Fruit fly (Drosophila melanogaster) whole organism, embryonic: ENCODE data around the gene awd.
A peak's percentile ranks its signal among the peaks of the same experiment; 100 is the strongest.

Experiments
- Antp ChIP-seq: fragments of 200-800 bp; sonication (Bioruptor generic); optimal IDR thresholded peaks from 3 replicates; lab custom pipeline; 2016; ENCODE audit warnings: missing biosample characterization, missing genetic modification characterization
- BEAF-32 ChIP-seq: fragments of 200-800 bp; sonication (Bioruptor generic); optimal IDR thresholded peaks from 3 replicates; lab custom pipeline; 2017; ENCODE audit warnings: missing biosample characterization, missing genetic modification characterization, mild to moderate bottlenecking, moderate library complexity, missing genetic modification reagents
- C15 ChIP-seq: fragments of 200-800 bp; sonication (Bioruptor generic); IDR thresholded peaks from 3 replicates; pipeline ENCODE4 v1.3.6; 2022; ENCODE audit warnings: missing biosample characterization, missing genetic modification characterization
- CG10431 ChIP-seq: fragments of 200-800 bp; sonication (Bioruptor generic); optimal IDR thresholded peaks from 3 replicates; lab custom pipeline; 2018; ENCODE audit warnings: missing biosample characterization, mild to moderate bottlenecking, missing genetic modification characterization
- CG10462 ChIP-seq: fragments of 200-800 bp; sonication (Bioruptor generic); optimal IDR thresholded peaks from 2 replicates; lab custom pipeline; 2016; ENCODE audit warnings: missing biosample characterization, missing genetic modification characterization
- CG12219 ChIP-seq: fragments of 200-800 bp; sonication (Bioruptor generic); optimal IDR thresholded peaks from 3 replicates; lab custom pipeline; 2018; ENCODE audit warnings: missing biosample characterization, mild to moderate bottlenecking, missing genetic modification characterization
- CG12942 ChIP-seq: fragments of 200-800 bp; sonication (Bioruptor generic); optimal IDR thresholded peaks from 3 replicates; lab custom pipeline; 2016; ENCODE audit warnings: missing biosample characterization, missing genetic modification characterization
- CG13624 ChIP-seq: fragments of 200-800 bp; sonication (Bioruptor generic); optimal IDR thresholded peaks from 2 replicates; lab custom pipeline; 2016; ENCODE audit warnings: missing biosample characterization, missing genetic modification characterization
- CG14014 ChIP-seq: fragments of 200-800 bp; sonication (Bioruptor generic); IDR thresholded peaks from 2 replicates; pipeline ENCODE4 v1.3.6; 2022; ENCODE audit warnings: missing biosample characterization, missing genetic modification characterization
- CG15011 ChIP-seq: fragments of 200-800 bp; sonication (Bioruptor generic); optimal IDR thresholded peaks from 3 replicates; lab custom pipeline; 2018; ENCODE audit warnings: missing biosample characterization, mild to moderate bottlenecking, missing genetic modification characterization
- CG15514 ChIP-seq: fragments of 200-800 bp; sonication (Bioruptor generic); optimal IDR thresholded peaks from 3 replicates; lab custom pipeline; 2017; ENCODE audit warnings: missing biosample characterization, missing genetic modification characterization, mild to moderate bottlenecking, moderate library complexity, missing genetic modification reagents
- CG17361 ChIP-seq: fragments of 200-800 bp; sonication (Bioruptor generic); IDR thresholded peaks from 3 replicates; pipeline ENCODE4 v1.3.6; 2022; ENCODE audit warnings: missing biosample characterization, missing genetic modification characterization
- CG2199 ChIP-seq: fragments of 200-800 bp; sonication (Bioruptor generic); IDR thresholded peaks from 3 replicates; pipeline ENCODE4 v1.3.6; 2022; ENCODE audit warnings: missing biosample characterization, missing genetic modification characterization
- CG30020 ChIP-seq: fragments of 200-800 bp; optimal IDR thresholded peaks from 2 replicates; lab custom pipeline; 2019; ENCODE audit warnings: missing biosample characterization, mild to moderate bottlenecking, missing genetic modification characterization, moderate library complexity
- CG31365 ChIP-seq: fragments of 200-800 bp; sonication (Bioruptor generic); optimal IDR thresholded peaks from 2 replicates; lab custom pipeline; 2018; ENCODE audit warnings: missing biosample characterization, mild to moderate bottlenecking, missing genetic modification characterization
- CG5180 ChIP-seq: fragments of 200-800 bp; sonication (Bioruptor generic); optimal IDR thresholded peaks from 3 replicates; lab custom pipeline; 2017; ENCODE audit warnings: missing biosample characterization, missing genetic modification characterization, mild to moderate bottlenecking, moderate library complexity, missing genetic modification reagents
- CG7839 ChIP-seq: fragments of 200-800 bp; sonication (Bioruptor generic); optimal IDR thresholded peaks from 3 replicates; lab custom pipeline; 2018; ENCODE audit warnings: missing biosample characterization, mild to moderate bottlenecking, missing genetic modification characterization, moderate library complexity
- CG7963 ChIP-seq: fragments of 200-800 bp; sonication (Bioruptor generic); IDR thresholded peaks from 3 replicates; pipeline ENCODE4 v1.3.6; 2022; ENCODE audit warnings: missing biosample characterization, missing genetic modification characterization; ENCODE audit not compliant: partially characterized antibody
- CG9876 ChIP-seq: fragments of 200-800 bp; sonication (Bioruptor generic); optimal IDR thresholded peaks from 2 replicates; lab custom pipeline; 2016; ENCODE audit warnings: missing biosample characterization, missing genetic modification characterization
- CHES-1-like ChIP-seq: fragments of 200-800 bp; sonication (Bioruptor generic); optimal IDR thresholded peaks from 2 replicates; lab custom pipeline; 2016; ENCODE audit warnings: missing biosample characterization, missing genetic modification characterization
- Dfd ChIP-seq, 2 experiments: fragments of >200 bp; optimal IDR thresholded peaks; 2 replicates each; lab custom pipeline; 2017; ENCODE audit warnings: missing biosample characterization in 2 of 2, missing genetic modification characterization in 2 of 2
- Fer3 ChIP-seq: fragments of 200-800 bp; sonication (Bioruptor generic); optimal IDR thresholded peaks from 2 replicates; lab custom pipeline; 2018; ENCODE audit warnings: missing biosample characterization, mild to moderate bottlenecking, missing genetic modification characterization, moderate library complexity
- Hmr ChIP-seq: fragments of 200-800 bp; sonication (Bioruptor generic); optimal IDR thresholded peaks from 3 replicates; lab custom pipeline; 2017; ENCODE audit warnings: mild to moderate bottlenecking, missing biosample characterization, missing genetic modification reagents, missing genetic modification characterization
- Hr3 ChIP-seq: fragments of 200-800 bp; sonication (Bioruptor generic); optimal IDR thresholded peaks from 3 replicates; lab custom pipeline; 2016; ENCODE audit warnings: missing biosample characterization, missing genetic modification characterization
- Jarid2 ChIP-seq: fragments of 200-800 bp; sonication (Bioruptor generic); optimal IDR thresholded peaks from 3 replicates; lab custom pipeline; 2017; ENCODE audit warnings: mild to moderate bottlenecking, missing biosample characterization, missing genetic modification reagents, missing genetic modification characterization
- Max ChIP-seq: fragments of 200-800 bp; sonication (Bioruptor generic); optimal IDR thresholded peaks from 2 replicates; lab custom pipeline; 2016; ENCODE audit warnings: missing biosample characterization, mild to moderate bottlenecking, missing genetic modification characterization
- Mrtf ChIP-seq: fragments of 200-800 bp; sonication (Bioruptor generic); IDR thresholded peaks from 3 replicates; pipeline ENCODE4 v1.3.6; 2022; ENCODE audit warnings: missing biosample characterization, missing genetic modification characterization
- NK7.1 ChIP-seq: fragments of 200-800 bp; sonication (Bioruptor generic); optimal IDR thresholded peaks from 3 replicates; lab custom pipeline; 2016; ENCODE audit warnings: missing biosample characterization, missing genetic modification characterization
- Neu2 ChIP-seq: fragments of 200-800 bp; sonication (Bioruptor generic); optimal IDR thresholded peaks from 3 replicates; lab custom pipeline; 2016; ENCODE audit warnings: missing biosample characterization, missing genetic modification characterization, borderline replicate concordance
- Nf-YA ChIP-seq: fragments of 200-800 bp; sonication (Bioruptor generic); IDR thresholded peaks from 2 replicates; pipeline ENCODE4 v1.3.6; 2022; ENCODE audit warnings: missing biosample characterization, missing genetic modification characterization
- Ravus ChIP-seq: fragments of 200-800 bp; sonication (Bioruptor generic); IDR thresholded peaks from 2 replicates; pipeline ENCODE4 v1.3.6; 2022; ENCODE audit warnings: missing biosample characterization, missing genetic modification characterization
- Rx ChIP-seq: fragments of 200-800 bp; sonication (Bioruptor generic); IDR thresholded peaks from 2 replicates; pipeline ENCODE4 v1.3.6; 2022; ENCODE audit warnings: missing biosample characterization, missing genetic modification characterization
- TFAM ChIP-seq: fragments of 200-800 bp; sonication (Bioruptor generic); optimal IDR thresholded peaks from 2 replicates; lab custom pipeline; 2017; ENCODE audit warnings: missing biosample characterization, missing genetic modification characterization, inconsistent platforms
- aop ChIP-seq: fragments of 200-800 bp; sonication (Bioruptor generic); IDR thresholded peaks from 2 replicates; pipeline ENCODE4 v1.3.6; 2022; ENCODE audit warnings: missing biosample characterization, missing genetic modification characterization
- bigmax ChIP-seq: fragments of 200-800 bp; sonication (Bioruptor generic); optimal IDR thresholded peaks from 2 replicates; lab custom pipeline; 2018; ENCODE audit warnings: missing biosample characterization, mild to moderate bottlenecking, missing genetic modification characterization
- caup ChIP-seq: fragments of 200-800 bp; sonication (Bioruptor generic); optimal IDR thresholded peaks from 3 replicates; lab custom pipeline; 2017; ENCODE audit warnings: missing biosample characterization, mild to moderate bottlenecking, missing genetic modification characterization, moderate library complexity; ENCODE audit not compliant: severe bottlenecking
- cg ChIP-seq: fragments of 200-800 bp; sonication (Bioruptor generic); optimal IDR thresholded peaks from 3 replicates; lab custom pipeline; 2019; ENCODE audit warnings: missing biosample characterization, mild to moderate bottlenecking, missing genetic modification characterization, moderate library complexity
- dmrt99B ChIP-seq: fragments of 200-800 bp; sonication (Bioruptor generic); optimal IDR thresholded peaks from 2 replicates; lab custom pipeline; 2018; ENCODE audit warnings: missing biosample characterization, mild to moderate bottlenecking, missing genetic modification characterization, moderate library complexity
- fd64A ChIP-seq: fragments of 200-800 bp; sonication (Bioruptor generic); optimal IDR thresholded peaks from 3 replicates; lab custom pipeline; 2018; ENCODE audit warnings: missing biosample characterization, mild to moderate bottlenecking, missing genetic modification characterization
- fru ChIP-seq: fragments of >200 bp; optimal IDR thresholded peaks from 2 replicates; lab custom pipeline; 2017
- fu2 ChIP-seq: fragments of 200-800 bp; sonication (Bioruptor generic); optimal IDR thresholded peaks from 2 replicates; lab custom pipeline; 2016; ENCODE audit warnings: missing biosample characterization, missing genetic modification characterization
- gce ChIP-seq: fragments of 200-800 bp; sonication (Bioruptor generic); IDR thresholded peaks from 3 replicates; pipeline ENCODE4 v1.3.6; 2022; ENCODE audit warnings: missing biosample characterization, missing genetic modification characterization
- gem ChIP-seq: fragments of 200-800 bp; sonication (Bioruptor generic); optimal IDR thresholded peaks from 2 replicates; lab custom pipeline; 2019; ENCODE audit warnings: missing biosample characterization, mild to moderate bottlenecking, missing genetic modification characterization, moderate library complexity
- gro ChIP-seq: fragments of 200-800 bp; sonication (Bioruptor generic); optimal IDR thresholded peaks from 2 replicates; lab custom pipeline; 2016; ENCODE audit warnings: missing biosample characterization, missing genetic modification characterization
- gsb-n ChIP-seq: fragments of 200-800 bp; sonication (Bioruptor generic); optimal IDR thresholded peaks from 3 replicates; lab custom pipeline; 2018; ENCODE audit warnings: missing biosample characterization, mild to moderate bottlenecking, missing genetic modification characterization
- gt ChIP-seq: fragments of 200-800 bp; sonication (Bioruptor generic); IDR thresholded peaks from 2 replicates; pipeline ENCODE4 v1.3.6; 2022; ENCODE audit warnings: missing biosample characterization, missing genetic modification characterization
- jing ChIP-seq: fragments of 200-800 bp; sonication (Bioruptor generic); optimal IDR thresholded peaks from 2 replicates; lab custom pipeline; 2018; ENCODE audit warnings: missing biosample characterization, mild to moderate bottlenecking, missing genetic modification characterization
- p53 ChIP-seq: fragments of 200-800 bp; sonication (Bioruptor generic); optimal IDR thresholded peaks from 2 replicates; lab custom pipeline; 2016; ENCODE audit warnings: missing biosample characterization, missing genetic modification characterization
- ranshi ChIP-seq: fragments of 200-800 bp; sonication (Bioruptor generic); IDR thresholded peaks from 2 replicates; pipeline ENCODE4 v1.3.6; 2022; ENCODE audit warnings: missing biosample characterization, missing genetic modification characterization
- sim ChIP-seq: fragments of 200-800 bp; sonication (Bioruptor generic); IDR thresholded peaks from 2 replicates; pipeline ENCODE4 v1.3.6; 2022; ENCODE audit warnings: missing biosample characterization, missing genetic modification characterization
- yki ChIP-seq: fragments of >200 bp; optimal IDR thresholded peaks from 3 replicates; lab custom pipeline; 2018

Gene awd

DNA sequence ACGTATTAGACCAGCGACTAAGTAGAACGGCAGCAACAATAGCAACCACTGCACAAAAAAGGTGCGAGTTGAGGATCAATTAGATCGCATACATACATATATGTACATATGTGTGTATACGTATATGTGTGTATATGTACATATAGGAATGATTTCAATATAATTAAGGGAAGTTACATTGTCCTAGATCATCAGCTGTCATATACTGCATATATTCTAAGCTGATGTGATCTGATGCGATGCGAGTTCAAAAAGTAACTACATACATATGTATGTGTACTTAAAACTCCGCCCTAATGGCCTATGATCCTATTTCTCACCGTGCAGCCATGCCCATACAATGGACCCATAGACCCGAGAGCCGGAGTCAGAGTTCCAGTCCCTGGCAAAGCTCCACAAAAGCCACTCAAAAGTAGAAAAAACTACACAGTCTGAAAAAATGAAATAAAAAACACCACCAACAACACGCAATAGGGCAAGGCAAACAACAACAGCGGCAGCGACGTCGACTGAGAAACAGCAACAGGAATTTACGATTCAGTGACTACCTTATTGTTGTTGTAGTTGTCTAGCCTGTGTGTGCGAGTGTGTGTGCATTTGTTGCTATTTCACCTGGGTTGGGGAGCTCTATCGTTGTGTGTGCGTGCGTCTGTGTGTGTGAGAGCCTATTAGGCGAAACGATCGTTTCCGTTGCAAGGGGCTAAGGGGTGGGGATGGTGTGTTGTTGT, 22.5 kb downstream of the awd start (continued):
- no peak for TF ChIP-seq TFAM (GFP tag; lab: Kevin White, UChicago)
- no peak for TF ChIP-seq Ravus (GFP tag; lab: Robert Waterston, UW)
- TF ChIP-seq gce (GFP tag; lab: Robert Waterston, UW), result no peak; the same call in 2 of the 3 replicates
- peak; percentile 4 for TF ChIP-seq jing (GFP tag; lab: Kevin White, UChicago)
- TF ChIP-seq Mrtf (GFP tag; lab: Robert Waterston, UW), result no peak
- no peak for TF ChIP-seq ranshi (GFP tag; lab: Robert Waterston, UW)
- TF ChIP-seq Jarid2, result peak; percentile 6
- no peak for TF ChIP-seq fd64A
- no peak for TF ChIP-seq CG12219
- TF ChIP-seq CG7963 (GFP tag; lab: Robert Waterston, UW), result no peak
- TF ChIP-seq p53 (GFP tag; lab: Kevin White, UChicago), result no peak
- TF ChIP-seq dmrt99B, result peak; percentile 21
- TF ChIP-seq Hr3 (GFP tag; lab: Kevin White, UChicago), result no peak
- no peak for TF ChIP-seq gro (GFP tag; lab: Kevin White, UChicago)
- no peak for TF ChIP-seq CG30020 (tag; lab: Kevin White, UChicago)
- TF ChIP-seq bigmax (GFP tag; lab: Kevin White, UChicago), result no peak
- no peak for TF ChIP-seq C15 (GFP tag; lab: Robert Waterston, UW)
- peak; percentile 34 for TF ChIP-seq CG7839 (tag; lab: Kevin White, UChicago)
- TF ChIP-seq Dfd (GFP tag; optimal IDR thresholded peaks at IDR 0.05; lab: Kevin White, UChicago), result no peak
- no peak for TF ChIP-seq NK7.1 (GFP tag; lab: Kevin White, UChicago)
- TF ChIP-seq CG2199, result no peak; the same call in 2 of the 3 replicates
- no peak for TF ChIP-seq fu2
- TF ChIP-seq Antp (GFP tag; lab: Kevin White, UChicago), result no peak
- TF ChIP-seq Nf-YA (GFP tag; lab: Robert Waterston, UW), result no peak
- TF ChIP-seq CG5180 (GFP tag; lab: Kevin White, UChicago), result no peak
- TF ChIP-seq CG12942 (GFP tag; lab: Kevin White, UChicago), result no peak
- no peak for TF ChIP-seq CHES-1-like
- TF ChIP-seq CG15514 (GFP tag; lab: Kevin White, UChicago), result no peak
- TF ChIP-seq Rx (GFP tag; lab: Robert Waterston, UW), result no peak
- peak; percentile 39 for TF ChIP-seq Fer3 (tag; lab: Kevin White, UChicago)
- no peak for TF ChIP-seq yki (lab: Kevin White, UChicago)
- TF ChIP-seq Hmr (GFP tag; lab: Kevin White, UChicago), result peak; percentile 4
- TF ChIP-seq BEAF-32 (GFP tag; lab: Kevin White, UChicago), result no peak
- no peak for TF ChIP-seq aop (GFP tag; lab: Robert Waterston, UW)
- TF ChIP-seq CG31365, result no peak
- no peak for TF ChIP-seq CG15011
- TF ChIP-seq Max (GFP tag; lab: Kevin White, UChicago), result no peak
- TF ChIP-seq CG9876 (GFP tag; lab: Kevin White, UChicago), result no peak
- no peak for TF ChIP-seq gt (GFP tag; lab: Robert Waterston, UW)
- TF ChIP-seq gsb-n (tag; lab: Kevin White, UChicago), result peak; percentile 25
- TF ChIP-seq cg (GFP tag; lab: Kevin White, UChicago), result peak; percentile 89
- TF ChIP-seq CG10462 (GFP tag; lab: Kevin White, UChicago), result no peak
- TF ChIP-seq CG17361 (GFP tag; lab: Robert Waterston, UW), result peak; percentile 52; the same call in 1 of the 3 replicates
- no peak for TF ChIP-seq sim (GFP tag; lab: Robert Waterston, UW)
- TF ChIP-seq CG14014 (GFP tag; lab: Robert Waterston, UW), result no peak
- no peak for TF ChIP-seq CG10431
- no peak for TF ChIP-seq fru (lab: Kevin White, UChicago)
- TF ChIP-seq Neu2 (GFP tag; lab: Kevin White, UChicago), result no peak
- TF ChIP-seq caup, result no peak
- peak; percentile 54 for TF ChIP-seq gem (tag; lab: Kevin White, UChicago)
- no peak for TF ChIP-seq CG13624 (GFP tag; lab: Kevin White, UChicago)
